Fruit fly (Drosophila melanogaster): ENCODE measurements around the gene Dd.

- TF ChIP-seq CG11723 (GFP tag; optimal IDR thresholded peaks at IDR 0.05) (no peak), Hr51 (GFP tag; optimal IDR thresholded peaks at IDR 0.05) (no peak), Hr78 (GFP tag; optimal IDR thresholded peaks at IDR 0.05) (no peak)
Observed at dm6 chrX:21362878-21363277, 39.1 kb upstream of the Dd start, which contains the start of the genes bbx and waw.

Data from whole organism, embryonic.